Worm (Caenorhabditis elegans): ENCODE results near the gene frk-1.
A peak's percentile ranks its signal among the peaks of the same experiment; 100 is the strongest.

The frk-1 gene

ce11 chrIV:10042881-10043280 is at the start of gene frk-1:
TSS of gene frk-1 (plus strand) at chrIV:10043181.
- TF ChIP-seq drap-1 (GFP tag; optimal IDR thresholded peaks at IDR 0.05) (no peak), mab-5 (tag; optimal IDR thresholded peaks at IDR 0.05) (no peak), ceh-43 (GFP tag; optimal IDR thresholded peaks at IDR 0.05) (no peak), ces-1 (GFP tag; optimal IDR thresholded peaks at IDR 0.05) (no peak), mls-2 (tag; optimal IDR thresholded peaks at IDR 0.05) (no peak), lin-32 (GFP tag; optimal IDR thresholded peaks at IDR 0.05) (no peak), nhr-237 (tag; optimal IDR thresholded peaks at IDR 0.05) (no peak), unc-62 (GFP tag; optimal IDR thresholded peaks at IDR 0.05) (no peak), snpc-4 (tag; optimal IDR thresholded peaks at IDR 0.05) (no peak), lsy-2 (tag; optimal IDR thresholded peaks at IDR 0.05) (no peak), sem-2 (GFP tag; optimal IDR thresholded peaks at IDR 0.05) (no peak), M03D4.4 (tag; optimal IDR thresholded peaks at IDR 0.05) (no peak), unc-120 (tag; optimal IDR thresholded peaks at IDR 0.05; ENCODE audit: poor library complexity, severe bottlenecking) (no peak), flh-1 (GFP tag; optimal IDR thresholded peaks at IDR 0.05) (no peak), blmp-1 (tag; optimal IDR thresholded peaks at IDR 0.05) (no peak)

- no peak for TF ChIP-seq nhr-28 (tag; optimal IDR thresholded peaks at IDR 0.05)
- TF ChIP-seq zip-8 (tag; optimal IDR thresholded peaks at IDR 0.05), result no peak
- TF ChIP-seq ceh-39 (tag; optimal IDR thresholded peaks at IDR 0.05), result no peak
Observed at ce11 chrIV:9993403-9994132, 49.4 kb upstream of the frk-1 start.

- TF ChIP-seq nhr-28 (tag; optimal IDR thresholded peaks at IDR 0.05) (no peak), hlh-1 (tag; optimal IDR thresholded peaks at IDR 0.05) (no peak), unc-39 (tag; optimal IDR thresholded peaks at IDR 0.05) (no peak), unc-120 (tag; optimal IDR thresholded peaks at IDR 0.05; ENCODE audit: poor library complexity, severe bottlenecking) (no peak), ceh-43 (GFP tag; optimal IDR thresholded peaks at IDR 0.05) (no peak), nhr-76 (tag; optimal IDR thresholded peaks at IDR 0.05) (no peak), snpc-4 (tag; optimal IDR thresholded peaks at IDR 0.05) (no peak), nhr-12 (tag; optimal IDR thresholded peaks at IDR 0.05) (no peak), mep-1 (tag; optimal IDR thresholded peaks at IDR 0.05) (no peak), unc-62 (GFP tag; optimal IDR thresholded peaks at IDR 0.05) (no peak)
Observed at ce11 chrIV:9994895-9995394, 48.0 kb upstream of the frk-1 start, which contains the start of gene uba-1. TSS of gene uba-1 (minus strand) at chrIV:9994945.

ce11 chrIV:9998487-9999218 is 44.3 kb upstream of the frk-1 start, which contains the start of gene pyp-1:
TSS of gene pyp-1 (minus strand) at chrIV:9998925.
- peak; percentile 54 for TF ChIP-seq lsy-2 (tag; optimal IDR thresholded peaks at IDR 0.05)
- no peak for TF ChIP-seq nhr-12 (tag; optimal IDR thresholded peaks at IDR 0.05)

- TF ChIP-seq lsy-2 (tag; optimal IDR thresholded peaks at IDR 0.05) (no peak), nhr-12 (tag; optimal IDR thresholded peaks at IDR 0.05) (no peak), lin-13 (tag; optimal IDR thresholded peaks at IDR 0.05) (no peak), zip-8 (tag; optimal IDR thresholded peaks at IDR 0.05) (no peak), hlh-1 (tag; optimal IDR thresholded peaks at IDR 0.05) (no peak), nhr-2 (tag; optimal IDR thresholded peaks at IDR 0.05) (no peak), bed-3 (GFP tag; optimal IDR thresholded peaks at IDR 0.05) (no peak), nhr-28 (tag; optimal IDR thresholded peaks at IDR 0.05) (no peak), nhr-237 (tag; optimal IDR thresholded peaks at IDR 0.05) (no peak), ceh-39 (tag; optimal IDR thresholded peaks at IDR 0.05) (no peak), ham-2 (GFP tag; optimal IDR thresholded peaks at IDR 0.05) (no peak), ces-1 (GFP tag; optimal IDR thresholded peaks at IDR 0.05) (no peak), flh-1 (GFP tag; optimal IDR thresholded peaks at IDR 0.05) (no peak), M03D4.4 (tag; optimal IDR thresholded peaks at IDR 0.05) (no peak), snpc-4 (tag; optimal IDR thresholded peaks at IDR 0.05) (no peak), unc-39 (tag; optimal IDR thresholded peaks at IDR 0.05) (no peak), blmp-1 (tag; optimal IDR thresholded peaks at IDR 0.05) (no peak), mab-5 (tag; optimal IDR thresholded peaks at IDR 0.05) (no peak)
Observed at ce11 chrIV:10001748-10002147, 41.2 kb upstream of the frk-1 start, which contains the start of gene C47E12.3. TSS of gene C47E12.3 (minus strand) at chrIV:10001848.

ce11 chrIV:10003372-10003771 is 39.6 kb upstream of the frk-1 start, which contains the start of the genes C47E12.2 and sars-1:
TSS of gene C47E12.2 (minus strand) at chrIV:10003502.
TSS of gene sars-1 (plus strand) at chrIV:10003726.
- TF ChIP-seq lsy-2 (tag; optimal IDR thresholded peaks at IDR 0.05) (peak; percentile 90), ces-1 (GFP tag; optimal IDR thresholded peaks at IDR 0.05) (no peak), elt-1 (tag; optimal IDR thresholded peaks at IDR 0.05; ENCODE audit: borderline replicate concordance, insufficient read depth) (no peak), tbx-8 (GFP tag; optimal IDR thresholded peaks at IDR 0.05) (no peak)
